Fruit fly (Drosophila melanogaster) whole organism, wandering third instar larva: ENCODE results near the gene rdgB.

Experiments used
- CrebA ChIP-seq: fragments of 200-800 bp; sonication (Bioruptor generic); optimal IDR thresholded peaks from 2 replicates; lab custom pipeline; 2016; ENCODE audit warnings: missing biosample characterization, mild to moderate bottlenecking, missing genetic modification characterization, borderline replicate concordance
- Dfd ChIP-seq: fragments of >200 bp; optimal IDR thresholded peaks from 2 replicates; lab custom pipeline; 2017; ENCODE audit warnings: missing biosample characterization, missing genetic modification characterization
- Dif ChIP-seq: fragments of 200-275, 200-300 bp; sonication (Bioruptor generic); optimal IDR thresholded peaks from 2 replicates; lab custom pipeline; 2018; ENCODE audit warnings: missing biosample characterization, missing genetic modification characterization; ENCODE audit not compliant: partially characterized antibody
- HLH106 ChIP-seq: fragments of 200-800 bp; optimal IDR thresholded peaks from 3 replicates; lab custom pipeline; 2019; ENCODE audit warnings: missing biosample characterization, mild to moderate bottlenecking, missing genetic modification characterization, moderate library complexity
- Hr78 ChIP-seq: fragments of >200 bp; optimal IDR thresholded peaks from 2 replicates; lab custom pipeline; 2017; ENCODE audit warnings: missing biosample characterization, missing genetic modification characterization
- br ChIP-seq: fragments of 200-800 bp; sonication (Bioruptor generic); optimal IDR thresholded peaks from 2 replicates; lab custom pipeline; 2016; ENCODE audit warnings: missing biosample characterization, missing genetic modification characterization
- dsf ChIP-seq: sonication (Bioruptor generic); optimal IDR thresholded peaks from 2 replicates; lab custom pipeline; 2016; ENCODE audit warnings: missing biosample characterization, missing genetic modification characterization, borderline replicate concordance
- h ChIP-seq: fragments of 200-800 bp; sonication (Bioruptor generic); optimal IDR thresholded peaks from 3 replicates; lab custom pipeline; 2016; ENCODE audit warnings: missing biosample characterization, mild to moderate bottlenecking, missing genetic modification characterization
- lola ChIP-seq: fragments of >200 bp; optimal IDR thresholded peaks from 2 replicates; lab custom pipeline; 2017; ENCODE audit warnings: missing biosample characterization, missing genetic modification characterization
- pan ChIP-seq: fragments of >200 bp; optimal IDR thresholded peaks from 2 replicates; lab custom pipeline; 2017
- psq ChIP-seq: fragments of 200-800 bp; sonication (Bioruptor generic); optimal IDR thresholded peaks from 3 replicates; lab custom pipeline; 2017; ENCODE audit warnings: missing biosample characterization, mild to moderate bottlenecking, missing genetic modification characterization, moderate library complexity
- sage ChIP-seq: fragments of 200-800 bp; sonication (Bioruptor generic); optimal IDR thresholded peaks from 2 replicates; lab custom pipeline; 2016; ENCODE audit warnings: missing biosample characterization, mild to moderate bottlenecking, missing genetic modification characterization
- tai ChIP-seq: sonication (Bioruptor generic); optimal IDR thresholded peaks from 2 replicates; lab custom pipeline; 2016; ENCODE audit warnings: missing biosample characterization, missing genetic modification characterization

- TF ChIP-seq pan (lab: Kevin White, UChicago) (no peak), CrebA (GFP tag; lab: Kevin White, UChicago) (no peak), dsf (GFP tag; lab: Kevin White, UChicago) (no peak), h (GFP tag; lab: Kevin White, UChicago) (no peak), Dfd (GFP tag; lab: Kevin White, UChicago) (no peak), Hr78 (GFP tag; lab: Kevin White, UChicago) (no peak), br (GFP tag; lab: Kevin White, UChicago) (no peak), tai (GFP tag; lab: Kevin White, UChicago) (no peak), sage (GFP tag; lab: Kevin White, UChicago) (no peak), psq (no peak), HLH106 (tag; lab: Kevin White, UChicago) (no peak), Dif (GFP tag; lab: Kevin White, UChicago) (no peak), lola (GFP tag; lab: Kevin White, UChicago) (no peak)
These were observed 43.0 kb downstream of the rdgB start for dm6 chrX:13805554-13805953.
